Worm (Caenorhabditis elegans) whole organism, L3 larva: Measurements from ENCODE around the gene F48E8.4.

Experiments used
- ama-1 ChIP-seq: fragments of 150-350 bp; optimal IDR thresholded peaks from 2 replicates; lab custom pipeline; 2018
- daf-12 ChIP-seq: fragments of 150-350 bp; optimal IDR thresholded peaks from 2 replicates; lab custom pipeline; 2014; ENCODE audit warnings: missing biosample characterization, missing genetic modification reagents, missing genetic modification characterization
- egl-27 ChIP-seq: sonication (generic microtip); optimal IDR thresholded peaks from 4 replicates; lab custom pipeline; 2017; ENCODE audit warnings: missing biosample characterization, missing genetic modification reagents, missing genetic modification characterization
- elt-2 ChIP-seq: sonication (generic microtip); optimal IDR thresholded peaks from 2 replicates; lab custom pipeline; 2016; ENCODE audit warnings: missing genetic modification reagents, mild to moderate bottlenecking, missing genetic modification characterization, missing compliant biosample characterization
- elt-3 ChIP-seq, 3 experiments: fragments of 150-350 bp in 1 of 3; sonication (generic microtip) in 2 of 3; optimal IDR thresholded peaks; 2 replicates in 2 of 3; 4 replicates in 1 of 3; lab custom pipeline; 2014 to 2017; ENCODE audit warnings: missing biosample characterization in 3 of 3, missing genetic modification characterization in 3 of 3
- nfya-1 ChIP-seq: sonication (generic microtip); optimal IDR thresholded peaks from 2 replicates; lab custom pipeline; 2017; ENCODE audit warnings: missing genetic modification characterization, mild to moderate bottlenecking, missing compliant biosample characterization, antibody characterized with exemption, moderate library complexity; ENCODE audit not compliant: insufficient read depth
- nhr-11 ChIP-seq: fragments of 150-350 bp; optimal IDR thresholded peaks from 2 replicates; lab custom pipeline; 2014; ENCODE audit warnings: missing biosample characterization, missing genetic modification characterization
- nhr-237 ChIP-seq: fragments of 150-350 bp; optimal IDR thresholded peaks from 2 replicates; lab custom pipeline; 2014; ENCODE audit warnings: missing biosample characterization, missing genetic modification characterization
- pqm-1 ChIP-seq: fragments of 150-350 bp; optimal IDR thresholded peaks from 2 replicates; lab custom pipeline; 2017; ENCODE audit warnings: missing biosample characterization, missing genetic modification characterization, inconsistent platforms
- sea-2 ChIP-seq: fragments of 150-350 bp; sonication (generic microtip); optimal IDR thresholded peaks from 4 replicates; lab custom pipeline; 2014; ENCODE audit warnings: missing biosample characterization, missing genetic modification reagents, missing genetic modification characterization

DNA sequence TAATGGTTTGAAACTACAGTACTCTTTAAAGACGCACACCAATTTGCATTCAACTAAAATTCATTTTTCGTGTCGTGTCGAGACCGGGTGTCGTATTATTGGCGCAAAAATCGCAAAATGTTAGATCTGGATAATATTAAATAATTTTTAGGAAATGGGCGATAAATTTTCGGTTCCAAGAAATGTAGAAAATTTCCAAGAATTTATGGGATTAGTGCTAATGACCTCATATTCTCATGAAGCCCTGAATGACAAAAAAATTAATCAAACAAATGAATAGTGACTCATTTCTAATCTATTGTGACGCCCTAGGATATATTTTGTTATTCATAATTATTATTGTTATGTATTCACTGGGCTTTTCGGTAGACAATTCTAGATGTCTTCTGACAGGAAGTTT, 47.3 kb downstream of the F48E8.4 start:
- TF ChIP-seq nhr-11 (tag; lab: Kevin White, UChicago) (no peak), nhr-237 (no peak), ama-1 (no peak), nfya-1 (tag; lab: Kevin White, UChicago) (no peak), elt-3 (tag; optimal IDR thresholded peaks at IDR 0.05; lab: Kevin White, UChicago) (no peak), sea-2 (GFP tag; lab: Kevin White, UChicago) (no peak), pqm-1 (tag; lab: Kevin White, UChicago) (no peak), elt-2 (no peak), egl-27 (tag; lab: Kevin White, UChicago) (no peak), daf-12 (no peak)
